Worm (Caenorhabditis elegans) whole organism, early embryonic: ENCODE results near the gene K01A11.3.

ENCODE experiments used
- B0310.2 ChIP-seq: sonication (generic microtip); optimal IDR thresholded peaks from 2 replicates; lab custom pipeline; 2016; ENCODE audit warnings: mild to moderate bottlenecking, missing genetic modification characterization, missing compliant biosample characterization
- F13C5.2 ChIP-seq: sonication (generic microtip); optimal IDR thresholded peaks from 2 replicates; lab custom pipeline; 2017; ENCODE audit warnings: mild to moderate bottlenecking, missing genetic modification characterization, inconsistent platforms, missing compliant biosample characterization
- aly-1 ChIP-seq: sonication (generic microtip); optimal IDR thresholded peaks from 2 replicates; lab custom pipeline; 2016; ENCODE audit warnings: missing genetic modification characterization, missing compliant biosample characterization
- ama-1 ChIP-seq: fragments of 150-350 bp; optimal IDR thresholded peaks from 2 replicates; lab custom pipeline; 2014
- ceh-13 ChIP-seq: fragments of 200-800 bp; sonication (Bioruptor generic); optimal IDR thresholded peaks from 2 replicates; lab custom pipeline; 2018; ENCODE audit warnings: mild to moderate bottlenecking, missing genetic modification characterization, missing compliant biosample characterization
- ceh-36 ChIP-seq: sonication (generic microtip); optimal IDR thresholded peaks from 2 replicates; lab custom pipeline; 2016; ENCODE audit warnings: missing genetic modification characterization, inconsistent platforms, missing compliant biosample characterization
- ets-7 ChIP-seq: sonication (generic microtip); optimal IDR thresholded peaks from 2 replicates; lab custom pipeline; 2016; ENCODE audit warnings: missing genotype, missing genetic modification characterization, missing compliant biosample characterization
- flt-1 ChIP-seq: fragments of 200-800 bp; sonication (Bioruptor generic); IDR thresholded peaks from 2 replicates; pipeline ENCODE4 v1.3.6; 2022; ENCODE audit warnings: missing genetic modification characterization, missing compliant biosample characterization
- hmg-4 ChIP-seq: fragments of 200-800 bp; sonication (Bioruptor generic); optimal IDR thresholded peaks from 2 replicates; lab custom pipeline; 2018; ENCODE audit warnings: mild to moderate bottlenecking, missing genetic modification characterization, missing compliant biosample characterization
- pes-1 ChIP-seq: fragments of 200-800 bp; sonication (Bioruptor generic); IDR thresholded peaks from 2 replicates; pipeline ENCODE4 v1.3.6; 2022; ENCODE audit warnings: missing genetic modification reagents, missing genetic modification characterization, missing compliant biosample characterization
- scrt-1 ChIP-seq: fragments of 200-800 bp; sonication (Bioruptor generic); IDR thresholded peaks from 2 replicates; pipeline ENCODE4 v1.3.6; 2022; ENCODE audit warnings: missing genetic modification characterization, missing compliant biosample characterization
- sea-1 ChIP-seq: fragments of 200-800 bp; sonication (Bioruptor generic); conservative IDR thresholded peaks from 2 replicates; pipeline ENCODE4 v1.3.6; 2022; ENCODE audit warnings: missing genetic modification characterization, missing compliant biosample characterization
- tbx-11 ChIP-seq: fragments of 200-800 bp; sonication (Bioruptor generic); IDR thresholded peaks from 2 replicates; pipeline ENCODE4 v1.3.6; 2022; ENCODE audit warnings: missing genetic modification characterization, missing compliant biosample characterization
- tbx-37 ChIP-seq: fragments of 200-800 bp; sonication (Bioruptor generic); conservative IDR thresholded peaks from 2 replicates; pipeline ENCODE4 v1.3.6; 2022; ENCODE audit warnings: missing genetic modification reagents, missing genetic modification characterization, missing compliant biosample characterization

- TF ChIP-seq flt-1, result no peak
- TF ChIP-seq ceh-13 (GFP tag; lab: Kevin White, UChicago), result no peak
- no peak for TF ChIP-seq tbx-11
- no peak for TF ChIP-seq B0310.2
- no peak for TF ChIP-seq pes-1 (GFP tag; lab: Robert Waterston, UW)
- TF ChIP-seq ceh-36 (tag; lab: Kevin White, UChicago), result no peak
- TF ChIP-seq ama-1, result no peak
- TF ChIP-seq sea-1 (GFP tag; lab: Robert Waterston, UW), result no peak
- no peak for TF ChIP-seq ets-7 (tag; lab: Kevin White, UChicago)
- TF ChIP-seq tbx-37 (GFP tag; lab: Robert Waterston, UW), result no peak
- TF ChIP-seq aly-1 (tag; lab: Kevin White, UChicago), result no peak
- TF ChIP-seq hmg-4 (GFP tag; lab: Kevin White, UChicago), result no peak
- TF ChIP-seq F13C5.2 (tag; lab: Kevin White, UChicago), result no peak
- no peak for TF ChIP-seq scrt-1 (GFP tag; lab: Robert Waterston, UW)
These were observed 9.0 kb upstream of the K01A11.3 start, which contains the start of gene pph-6 for ce11 chrIII:3461403-3461802.
